Fruit fly (Drosophila melanogaster): ENCODE measurements around the gene Gss1.

dm6 chrX:17879211-17879897 is 10.0 kb upstream of the Gss1 start:
- TF ChIP-seq CG8478 (optimal IDR thresholded peaks at IDR 0.05) (no peak), CTCF (optimal IDR thresholded peaks at IDR 0.05) (no peak)

All from S2 (cell line).